Fruit fly (Drosophila melanogaster) whole organism, embryonic: ENCODE measurements around the gene CG15572.

Experiments
- CG10147 ChIP-seq: fragments of 200-800 bp; sonication (Bioruptor generic); optimal IDR thresholded peaks from 2 replicates; lab custom pipeline; 2019; ENCODE audit warnings: missing biosample characterization, mild to moderate bottlenecking, missing genetic modification characterization, moderate library complexity
- CG12071 ChIP-seq: fragments of 200-800 bp; sonication (Bioruptor generic); optimal IDR thresholded peaks from 3 replicates; lab custom pipeline; 2018; ENCODE audit warnings: missing biosample characterization, mild to moderate bottlenecking, missing genetic modification characterization
- CG12104 ChIP-seq: fragments of 200-800 bp; sonication (Bioruptor generic); optimal IDR thresholded peaks from 3 replicates; lab custom pipeline; 2016; ENCODE audit warnings: missing biosample characterization, missing genetic modification characterization
- CG13424 ChIP-seq: fragments of 200-800 bp; sonication (Bioruptor generic); optimal IDR thresholded peaks from 2 replicates; lab custom pipeline; 2019; ENCODE audit warnings: missing biosample characterization, mild to moderate bottlenecking, missing genetic modification characterization, moderate library complexity
- CG13775 ChIP-seq: fragments of 200-800 bp; sonication (Bioruptor generic); optimal IDR thresholded peaks from 3 replicates; lab custom pipeline; 2017; ENCODE audit warnings: missing biosample characterization, mild to moderate bottlenecking, missing genetic modification characterization
- CG1603 ChIP-seq: fragments of 200-800 bp; sonication (Bioruptor generic); optimal IDR thresholded peaks from 2 replicates; lab custom pipeline; 2019; ENCODE audit warnings: missing biosample characterization, mild to moderate bottlenecking, missing genetic modification characterization, moderate library complexity
- CG16813 ChIP-seq: fragments of 200-800 bp; sonication (Bioruptor generic); IDR thresholded peaks from 3 replicates; pipeline ENCODE4 v1.3.6; 2022; ENCODE audit warnings: missing biosample characterization, missing genetic modification characterization; ENCODE audit not compliant: partially characterized antibody
- CG18262 ChIP-seq: fragments of 200-800 bp; optimal IDR thresholded peaks from 3 replicates; lab custom pipeline; 2019; ENCODE audit warnings: missing biosample characterization, mild to moderate bottlenecking, missing genetic modification characterization, moderate library complexity
- CG18599 ChIP-seq: fragments of 200-800 bp; sonication (Bioruptor generic); optimal IDR thresholded peaks from 3 replicates; lab custom pipeline; 2017; ENCODE audit warnings: missing biosample characterization, missing genetic modification characterization, mild to moderate bottlenecking, moderate library complexity, missing genetic modification reagents
- CG30431 ChIP-seq: fragments of 200-800 bp; sonication (Bioruptor generic); optimal IDR thresholded peaks from 2 replicates; lab custom pipeline; 2017; ENCODE audit warnings: missing biosample characterization, missing genetic modification characterization
- CG34224 ChIP-seq: fragments of 200-800 bp; sonication (Bioruptor generic); IDR thresholded peaks from 3 replicates; pipeline ENCODE4 v1.3.6; 2022; ENCODE audit warnings: missing biosample characterization, missing genetic modification characterization; ENCODE audit not compliant: partially characterized antibody
- CG3838 ChIP-seq: fragments of 200-800 bp; sonication (Bioruptor generic); optimal IDR thresholded peaks from 3 replicates; lab custom pipeline; 2016; ENCODE audit warnings: missing biosample characterization, missing genetic modification characterization
- CG4328 ChIP-seq: fragments of 200-800 bp; sonication (Bioruptor generic); optimal IDR thresholded peaks from 3 replicates; lab custom pipeline; 2017; ENCODE audit warnings: missing biosample characterization, missing genetic modification reagents, missing genetic modification characterization
- CG7357 ChIP-seq: fragments of 200-800 bp; sonication (Bioruptor generic); IDR thresholded peaks from 3 replicates; pipeline ENCODE4 v1.3.6; 2022; ENCODE audit warnings: missing biosample characterization, missing genetic modification characterization
- CG7556 ChIP-seq: fragments of 200-800 bp; sonication (Bioruptor generic); optimal IDR thresholded peaks from 2 replicates; lab custom pipeline; 2017; ENCODE audit warnings: missing biosample characterization, mild to moderate bottlenecking, missing genetic modification characterization
- CG7745 ChIP-seq: fragments of 200-800 bp; sonication (Bioruptor generic); optimal IDR thresholded peaks from 2 replicates; lab custom pipeline; 2018; ENCODE audit warnings: missing biosample characterization, mild to moderate bottlenecking, missing genetic modification characterization, moderate library complexity
- CG7928 ChIP-seq: fragments of 200-800 bp; sonication (Bioruptor generic); optimal IDR thresholded peaks from 2 replicates; lab custom pipeline; 2017; ENCODE audit warnings: missing biosample characterization, mild to moderate bottlenecking, missing genetic modification characterization
- CG8089 ChIP-seq: fragments of 200-800 bp; sonication (Bioruptor generic); optimal IDR thresholded peaks from 3 replicates; lab custom pipeline; 2016; ENCODE audit warnings: missing biosample characterization, missing genetic modification characterization
- CG9727 ChIP-seq: fragments of 200-800 bp; sonication (Bioruptor generic); optimal IDR thresholded peaks from 3 replicates; lab custom pipeline; 2017; ENCODE audit warnings: missing biosample characterization, mild to moderate bottlenecking, missing genetic modification characterization
- CG9876 ChIP-seq: fragments of 200-800 bp; sonication (Bioruptor generic); optimal IDR thresholded peaks from 2 replicates; lab custom pipeline; 2016; ENCODE audit warnings: missing biosample characterization, missing genetic modification characterization
- Dek ChIP-seq: fragments of 200-800 bp; sonication (Bioruptor generic); optimal IDR thresholded peaks from 3 replicates; lab custom pipeline; 2019; ENCODE audit warnings: missing biosample characterization, mild to moderate bottlenecking, missing genetic modification characterization, moderate library complexity
- Ets65A ChIP-seq: fragments of 200-800 bp; sonication (Bioruptor generic); peaks from one replicate; lab custom pipeline; 2016; ENCODE audit warnings: missing biosample characterization, missing genetic modification characterization
- Ets97D ChIP-seq: fragments of 200-800 bp; sonication (Bioruptor generic); optimal IDR thresholded peaks from 3 replicates; lab custom pipeline; 2016; ENCODE audit warnings: missing biosample characterization, missing genetic modification characterization
- Fer1 ChIP-seq: fragments of 200-800 bp; sonication (Bioruptor generic); optimal IDR thresholded peaks from 2 replicates; lab custom pipeline; 2017; ENCODE audit warnings: missing biosample characterization, mild to moderate bottlenecking, missing genetic modification characterization
- Fer3 ChIP-seq: fragments of 200-800 bp; sonication (Bioruptor generic); optimal IDR thresholded peaks from 2 replicates; lab custom pipeline; 2018; ENCODE audit warnings: missing biosample characterization, mild to moderate bottlenecking, missing genetic modification characterization, moderate library complexity
- HmgD ChIP-seq: fragments of 200-800 bp; sonication (Bioruptor generic); optimal IDR thresholded peaks from 3 replicates; lab custom pipeline; 2016; ENCODE audit warnings: missing biosample characterization, missing genetic modification characterization
- Kr ChIP-seq: fragments of 200-800 bp; sonication (Bioruptor generic); optimal IDR thresholded peaks from 2 replicates; lab custom pipeline; 2017; ENCODE audit warnings: missing biosample characterization, mild to moderate bottlenecking, missing genetic modification characterization
- NK7.1 ChIP-seq: fragments of 200-800 bp; sonication (Bioruptor generic); optimal IDR thresholded peaks from 3 replicates; lab custom pipeline; 2016; ENCODE audit warnings: missing biosample characterization, missing genetic modification characterization
- Oli ChIP-seq: fragments of 200-800 bp; sonication (Bioruptor generic); optimal IDR thresholded peaks from 2 replicates; lab custom pipeline; 2018; ENCODE audit warnings: missing biosample characterization, mild to moderate bottlenecking, missing genetic modification characterization, moderate library complexity
- Pdp1 ChIP-seq, 2 experiments: fragments of 200-800 bp; sonication (Bioruptor generic); optimal IDR thresholded peaks; 3 replicates each; lab custom pipeline; 2016; ENCODE audit warnings: missing biosample characterization in 2 of 2, missing genetic modification characterization in 2 of 2, mild to moderate bottlenecking in 1 of 2, moderate library complexity in 1 of 2
- Ptx1 ChIP-seq: fragments of 200-800 bp; sonication (Bioruptor generic); IDR thresholded peaks from 2 replicates; pipeline ENCODE4 v1.3.6; 2022; ENCODE audit warnings: missing biosample characterization, missing genetic modification characterization
- Side ChIP-seq: fragments of 200-800 bp; sonication (Bioruptor generic); optimal IDR thresholded peaks from 2 replicates; lab custom pipeline; 2016; ENCODE audit warnings: missing biosample characterization, missing genetic modification characterization
- Sry-β ChIP-seq: fragments of 200-800 bp; sonication (Bioruptor generic); optimal IDR thresholded peaks from 2 replicates; lab custom pipeline; 2018; ENCODE audit warnings: missing biosample characterization, mild to moderate bottlenecking, missing genetic modification characterization, moderate library complexity
- aop ChIP-seq: fragments of 200-800 bp; sonication (Bioruptor generic); IDR thresholded peaks from 2 replicates; pipeline ENCODE4 v1.3.6; 2022; ENCODE audit warnings: missing biosample characterization, missing genetic modification characterization
- ash1 ChIP-seq: fragments of 200-800 bp; sonication (Bioruptor generic); optimal IDR thresholded peaks from 2 replicates; lab custom pipeline; 2018; ENCODE audit warnings: missing biosample characterization, mild to moderate bottlenecking, missing genetic modification characterization
- bigmax ChIP-seq: fragments of 200-800 bp; sonication (Bioruptor generic); optimal IDR thresholded peaks from 2 replicates; lab custom pipeline; 2018; ENCODE audit warnings: missing biosample characterization, mild to moderate bottlenecking, missing genetic modification characterization
- chif ChIP-seq, 2 experiments: fragments of 200-800 bp; sonication (Bioruptor generic); optimal IDR thresholded peaks; 3 replicates each; lab custom pipeline; 2016; ENCODE audit warnings: missing biosample characterization in 2 of 2, missing genetic modification characterization in 2 of 2
- dm ChIP-seq: fragments of 200-800 bp; sonication (Bioruptor generic); optimal IDR thresholded peaks from 3 replicates; lab custom pipeline; 2016; ENCODE audit warnings: missing biosample characterization, missing genetic modification characterization
- ewg ChIP-seq: fragments of 200-800 bp; sonication (Bioruptor generic); optimal IDR thresholded peaks from 3 replicates; lab custom pipeline; 2017; ENCODE audit warnings: mild to moderate bottlenecking, missing biosample characterization, missing genetic modification reagents, missing genetic modification characterization
- fru ChIP-seq: fragments of >200 bp; optimal IDR thresholded peaks from 2 replicates; lab custom pipeline; 2017
- gfzf ChIP-seq: fragments of 200-800 bp; sonication (Bioruptor generic); optimal IDR thresholded peaks from 2 replicates; lab custom pipeline; 2016; ENCODE audit warnings: missing biosample characterization, mild to moderate bottlenecking, missing genetic modification characterization, moderate library complexity
- grau ChIP-seq: fragments of 200-800 bp; optimal IDR thresholded peaks from 3 replicates; lab custom pipeline; 2019; ENCODE audit warnings: missing biosample characterization, mild to moderate bottlenecking, missing genetic modification characterization, moderate library complexity
- her ChIP-seq: fragments of 200-800 bp; sonication (Bioruptor generic); optimal IDR thresholded peaks from 2 replicates; lab custom pipeline; 2016; ENCODE audit warnings: missing biosample characterization, missing genetic modification characterization
- lmd ChIP-seq: fragments of 200-800 bp; sonication (Bioruptor generic); IDR thresholded peaks from 2 replicates; pipeline ENCODE4 v1.3.6; 2022; ENCODE audit warnings: missing biosample characterization, missing genetic modification characterization
- nmo ChIP-seq: fragments of 200-800 bp; sonication (Bioruptor generic); optimal IDR thresholded peaks from 2 replicates; lab custom pipeline; 2018; ENCODE audit warnings: missing biosample characterization, mild to moderate bottlenecking, missing genetic modification characterization, moderate library complexity
- pho ChIP-seq: fragments of 200-800 bp; sonication (Bioruptor generic); optimal IDR thresholded peaks from 2 replicates; lab custom pipeline; 2016; ENCODE audit warnings: missing biosample characterization, missing genetic modification characterization
- phol ChIP-seq: fragments of 200-800 bp; sonication (Bioruptor generic); optimal IDR thresholded peaks from 3 replicates; lab custom pipeline; 2018; ENCODE audit warnings: missing biosample characterization, mild to moderate bottlenecking, missing genetic modification characterization, moderate library complexity
- slbo ChIP-seq: fragments of 200-800 bp; sonication (Bioruptor generic); IDR thresholded peaks from 2 replicates; pipeline ENCODE4 v1.3.6; 2022; ENCODE audit warnings: missing biosample characterization, missing genetic modification characterization
- sob ChIP-seq: fragments of 200-800 bp; sonication (Bioruptor generic); IDR thresholded peaks from 2 replicates; pipeline ENCODE4 v1.3.6; 2022; ENCODE audit warnings: missing biosample characterization, missing genetic modification characterization
- stc ChIP-seq: fragments of 200-800 bp; sonication (Bioruptor generic); IDR thresholded peaks from 2 replicates; pipeline ENCODE4 v1.3.6; 2022; ENCODE audit warnings: missing biosample characterization, missing genetic modification characterization
- zen2 ChIP-seq: fragments of 200-800 bp; sonication (Bioruptor generic); IDR thresholded peaks from 3 replicates; pipeline ENCODE4 v1.3.6; 2022; ENCODE audit warnings: missing biosample characterization, missing genetic modification characterization; ENCODE audit not compliant: partially characterized antibody

Gene CG15572

DNA sequence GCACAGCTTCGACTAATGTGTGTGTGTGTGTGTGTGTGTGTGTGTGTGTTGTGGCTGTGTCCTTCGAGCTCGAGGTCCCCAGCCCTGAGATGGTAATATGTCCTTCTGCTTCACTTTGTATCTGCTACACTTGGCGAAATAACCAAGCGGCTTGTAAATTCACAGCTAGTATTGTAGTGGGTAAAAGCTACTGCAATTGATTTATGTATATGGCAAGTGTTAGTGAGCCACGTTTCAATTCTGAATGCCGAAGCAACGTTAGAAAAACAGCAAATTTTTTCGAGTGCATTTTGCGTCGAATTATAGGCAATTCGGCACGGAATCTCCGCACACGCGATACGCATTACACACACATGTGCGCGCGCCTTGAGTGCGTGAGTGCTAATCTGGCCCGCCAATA lies 5.8 kb upstream of the CG15572 start (continued):
- TF ChIP-seq bigmax (GFP tag; lab: Kevin White, UChicago) = no peak
- TF ChIP-seq pho (GFP tag; lab: Kevin White, UChicago) = peak; percentile 20
- TF ChIP-seq phol (tag; lab: Kevin White, UChicago) = peak; percentile 41
- TF ChIP-seq CG18262 (tag; lab: Kevin White, UChicago) = peak; percentile 43
- no peak for TF ChIP-seq CG34224 (GFP tag; lab: Robert Waterston, UW)
- TF ChIP-seq zen2 (GFP tag; lab: Robert Waterston, UW) = no peak
- no peak for TF ChIP-seq HmgD (GFP tag; lab: Kevin White, UChicago)
- TF ChIP-seq slbo (GFP tag; lab: Robert Waterston, UW) = peak; percentile 69
- TF ChIP-seq CG4328 (GFP tag; lab: Kevin White, UChicago) = no peak
- TF ChIP-seq CG7556 = peak; percentile 60
- TF ChIP-seq Side (GFP tag; lab: Kevin White, UChicago) = peak; percentile 40
- peak in 1 of 2 experiments; percentile 47 for TF ChIP-seq Pdp1 (GFP tag; optimal IDR thresholded peaks at IDR 0.05; lab: Kevin White, UChicago)
- TF ChIP-seq CG3838 (GFP tag; lab: Kevin White, UChicago) = no peak
- TF ChIP-seq CG13775 = peak; percentile 19
- peak; percentile 52 for TF ChIP-seq Oli (tag; lab: Kevin White, UChicago)
- TF ChIP-seq CG9727 (GFP tag; lab: Kevin White, UChicago) = peak; percentile 26
- TF ChIP-seq CG13424 = peak; percentile 57
- peak; percentile 75 for TF ChIP-seq CG1603 (tag; lab: Kevin White, UChicago)
- no peak for TF ChIP-seq CG7745 (tag; lab: Kevin White, UChicago)
- TF ChIP-seq CG30431 (GFP tag; lab: Kevin White, UChicago) = peak; percentile 41
- no peak for TF ChIP-seq Kr (GFP tag; lab: Kevin White, UChicago)
- no peak for TF ChIP-seq CG16813 (GFP tag; lab: Robert Waterston, UW)
- peak; percentile 35 for TF ChIP-seq CG10147 (GFP tag; lab: Kevin White, UChicago)
- TF ChIP-seq Ets97D (GFP tag; lab: Kevin White, UChicago) = no peak
- TF ChIP-seq CG12071 (GFP tag; lab: Kevin White, UChicago) = peak; percentile 43
- TF ChIP-seq stc (GFP tag; lab: Robert Waterston, UW) = no peak
- TF ChIP-seq lmd (GFP tag; lab: Robert Waterston, UW) = peak; percentile 52
- peak; percentile 64 for TF ChIP-seq grau
- TF ChIP-seq CG12104 (GFP tag; lab: Kevin White, UChicago) = no peak
- peak; percentile 23 for TF ChIP-seq Dek
- peak; percentile 20 for TF ChIP-seq ewg (GFP tag; lab: Kevin White, UChicago)
- no peak for TF ChIP-seq her (GFP tag; lab: Kevin White, UChicago)
- no peak for TF ChIP-seq fru (lab: Kevin White, UChicago)
- peak; percentile 95 for TF ChIP-seq Ets65A
- TF ChIP-seq ash1 (GFP tag; lab: Kevin White, UChicago) = no peak
- TF ChIP-seq chif (GFP tag; optimal IDR thresholded peaks at IDR 0.05; lab: Kevin White, UChicago) = peak in 1 of 2 experiments; percentile 47
- TF ChIP-seq Fer3 (tag; lab: Kevin White, UChicago) = peak; percentile 64
- no peak for TF ChIP-seq CG9876
- TF ChIP-seq Sry-β (GFP tag; lab: Kevin White, UChicago) = no peak
- no peak for TF ChIP-seq CG7928
- peak; percentile 7 for TF ChIP-seq CG8089 (GFP tag; lab: Kevin White, UChicago)
- TF ChIP-seq CG7357 (GFP tag; lab: Robert Waterston, UW) = no peak
- TF ChIP-seq dm = no peak
- TF ChIP-seq nmo (GFP tag; lab: Kevin White, UChicago) = peak; percentile 52
- peak; percentile 47; the same call in 1 of the 2 replicates for TF ChIP-seq Ptx1 (GFP tag; lab: Robert Waterston, UW)
- TF ChIP-seq aop (GFP tag; lab: Robert Waterston, UW) = no peak
- TF ChIP-seq Fer1 (GFP tag; lab: Kevin White, UChicago) = peak; percentile 62
- no peak for TF ChIP-seq gfzf (GFP tag; lab: Kevin White, UChicago)
- no peak for TF ChIP-seq NK7.1 (GFP tag; lab: Kevin White, UChicago)
- 0 out of 2 replicates have a peak, but pooled peaks have one; percentile 49 for TF ChIP-seq sob
- peak; percentile 81 for TF ChIP-seq CG18599 (GFP tag; lab: Kevin White, UChicago)
